Fruit fly (Drosophila melanogaster): ENCODE measurements around the gene Ca-alpha1T.

DNA sequence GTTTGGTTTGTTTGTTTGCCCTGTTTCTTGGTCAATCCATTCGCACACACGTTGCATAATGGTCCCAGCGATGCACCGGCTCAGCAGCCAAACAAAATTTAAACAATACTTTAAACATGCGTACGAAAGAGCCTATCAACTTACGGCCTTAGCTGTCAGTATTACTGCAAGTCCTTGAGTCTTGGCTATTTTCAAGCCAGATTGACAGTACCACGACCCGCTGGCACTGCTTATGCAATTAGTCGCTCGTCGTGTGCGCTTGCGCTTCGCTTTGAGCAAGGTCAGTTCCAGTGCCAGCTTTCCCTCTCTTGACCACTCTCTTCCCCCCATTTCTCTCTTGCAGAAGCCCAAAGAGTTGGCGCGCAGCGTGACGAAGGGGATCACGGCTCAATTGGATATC lies 123.6 kb downstream of the Ca-alpha1T start:
- TF ChIP-seq kay (GFP tag; optimal IDR thresholded peaks at IDR 0.05) (no peak), insv (GFP tag; optimal IDR thresholded peaks at IDR 0.05) (no peak), Lhr (GFP tag; optimal IDR thresholded peaks at IDR 0.05) (no peak), lola (GFP tag; optimal IDR thresholded peaks at IDR 0.05) (no peak), CG12155 (GFP tag; optimal IDR thresholded peaks at IDR 0.05) (no peak)

Data from whole organism, embryonic.